Worm (Caenorhabditis elegans) whole organism, L1 larva: ENCODE measurements around the gene fbxl-1.

Experiments used
- ceh-63 ChIP-seq: fragments of 200-800 bp; sonication (Bioruptor generic); optimal IDR thresholded peaks from 2 replicates; lab custom pipeline; 2018; ENCODE audit warnings: mild to moderate bottlenecking, missing genetic modification characterization, missing compliant biosample characterization
- dpl-1 ChIP-seq, 3 experiments: fragments of 150-350 bp in 2 of 3; sonication (generic microtip) in 1 of 3; optimal IDR thresholded peaks; 2 replicates each; lab custom pipeline; 2014 to 2017; ENCODE audit warnings: missing biosample characterization in 3 of 3, missing genetic modification characterization in 3 of 3, missing genetic modification reagents in 3 of 3
- lsy-2 ChIP-seq, 2 experiments: fragments of 150-350 bp; optimal IDR thresholded peaks; 2 replicates each; lab custom pipeline; 2014; ENCODE audit warnings: missing biosample characterization in 2 of 2, missing genetic modification characterization in 2 of 2
- nhr-11 ChIP-seq: fragments of 150-350 bp; optimal IDR thresholded peaks from 2 replicates; lab custom pipeline; 2014; ENCODE audit warnings: missing biosample characterization, missing genetic modification characterization
- nhr-47 ChIP-seq: sonication (generic microtip); optimal IDR thresholded peaks from 2 replicates; lab custom pipeline; 2016; ENCODE audit warnings: mild to moderate bottlenecking, missing genetic modification characterization, moderate library complexity, missing compliant biosample characterization
- unc-98 ChIP-seq: fragments of 200-800 bp; sonication (Bioruptor generic); IDR thresholded peaks from 2 replicates; pipeline ENCODE4 v1.3.6; 2022; ENCODE audit warnings: missing genetic modification characterization, missing compliant biosample characterization
- zag-1 ChIP-seq: fragments of 150-350 bp; optimal IDR thresholded peaks from 2 replicates; lab custom pipeline; 2014; ENCODE audit warnings: missing biosample characterization, missing genetic modification characterization

DNA sequence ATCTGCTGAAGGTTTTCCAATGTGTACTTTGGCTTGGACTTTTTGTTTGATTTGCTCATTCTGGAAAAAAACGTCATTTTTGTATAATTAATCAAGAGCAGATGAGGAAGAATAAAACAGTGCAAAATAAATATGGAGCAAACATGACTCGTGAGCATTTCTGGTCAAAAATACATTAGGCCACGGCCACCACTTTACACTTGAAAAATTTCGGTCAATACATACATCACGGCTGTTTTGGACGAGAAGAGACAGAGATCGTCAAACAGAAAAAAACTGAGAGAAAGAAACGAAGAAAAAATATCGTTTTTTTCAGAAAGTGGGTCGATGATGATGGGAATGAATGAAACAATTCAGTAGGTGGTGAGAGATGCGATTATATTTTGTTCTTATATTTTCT lies 40.7 kb downstream of the fbxl-1 start, which contains the start of the genes F09G8.7 and crn-7:
- TF ChIP-seq dpl-1 (GFP tag; optimal IDR thresholded peaks at IDR 0.05; lab: Kevin White, UChicago) (peak in 2 of 3 experiments; percentile 36 to 44), nhr-47 (no peak), zag-1 (tag; lab: Kevin White, UChicago) (no peak), nhr-11 (no peak), ceh-63 (GFP tag; lab: Kevin White, UChicago) (no peak), lsy-2 (tag; optimal IDR thresholded peaks at IDR 0.05; lab: Kevin White, UChicago) (peak in 1 of 2 experiments; percentile 55), unc-98 (GFP tag; lab: Robert Waterston, UW) (no peak)
